Worm (Caenorhabditis elegans) whole organism, young adult: ENCODE results near the gene hrg-2.

Experiments used
- F22D6.2 ChIP-seq: sonication (generic microtip); optimal IDR thresholded peaks from 2 replicates; lab custom pipeline; 2016; ENCODE audit warnings: mild to moderate bottlenecking, missing genetic modification characterization, missing compliant biosample characterization
- ZK185.1 ChIP-seq: sonication (generic microtip); optimal IDR thresholded peaks from 2 replicates; lab custom pipeline; 2016; ENCODE audit warnings: mild to moderate bottlenecking, missing genetic modification characterization, missing compliant biosample characterization; ENCODE audit not compliant: poor library complexity, severe bottlenecking
- ama-1 ChIP-seq, 3 experiments: fragments of 150-350 bp in 1 of 3; sonication (generic microtip) in 2 of 3; optimal IDR thresholded peaks; 2 replicates each; lab custom pipeline; 2014 to 2018; ENCODE audit warnings: missing biosample characterization in 2 of 3, missing genetic modification characterization in 2 of 3, missing genetic modification reagents in 2 of 3
- aptf-3 ChIP-seq: fragments of 200-800 bp; sonication (Bioruptor generic); IDR thresholded peaks from 2 replicates; pipeline ENCODE4 v1.3.6; 2022; ENCODE audit warnings: missing genetic modification characterization, missing compliant biosample characterization
- hlh-26 ChIP-seq: fragments of 200-800 bp; sonication (Bioruptor generic); conservative IDR thresholded peaks from 2 replicates; pipeline ENCODE4 v1.3.6; 2022; ENCODE audit warnings: missing genetic modification reagents, missing genetic modification characterization, missing compliant biosample characterization
- nhr-27 ChIP-seq: fragments of 200-800 bp; sonication (Bioruptor generic); optimal IDR thresholded peaks from 2 replicates; lab custom pipeline; 2018; ENCODE audit warnings: mild to moderate bottlenecking, missing genetic modification characterization, moderate library complexity, missing compliant biosample characterization
- rec-8 ChIP-seq, 2 experiments: sonication (generic microtip); optimal IDR thresholded peaks; 2 replicates each; lab custom pipeline; 2016; ENCODE audit warnings: mild to moderate bottlenecking in 2 of 2, missing genetic modification characterization in 2 of 2, missing genetic modification reagents in 2 of 2, missing genotype in 2 of 2, missing biosample characterization in 1 of 2, missing compliant biosample characterization in 1 of 2, moderate library complexity in 1 of 2
- sea-2 ChIP-seq: fragments of 200-800 bp; sonication (Bioruptor generic); IDR thresholded peaks from 2 replicates; pipeline ENCODE4 v1.3.6; 2022; ENCODE audit warnings: missing genetic modification characterization, missing compliant biosample characterization

DNA sequence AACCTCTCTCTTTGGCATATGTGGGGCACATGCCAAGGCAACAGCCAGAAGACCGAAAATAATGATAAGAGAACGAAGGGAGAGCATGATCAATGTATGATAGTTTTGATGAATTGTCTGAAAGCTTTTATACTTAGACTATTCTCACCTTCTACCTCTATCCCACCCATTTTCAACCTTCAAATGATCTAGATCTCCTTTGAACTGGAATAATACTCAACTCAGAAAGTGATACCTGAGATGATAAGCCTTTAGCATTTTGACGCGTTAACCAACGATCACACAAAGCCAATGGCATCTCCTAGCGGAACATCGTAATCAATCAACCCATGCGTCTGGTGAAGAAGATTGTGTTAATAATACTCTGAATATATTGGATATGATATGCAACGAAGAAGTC is 5.8 kb downstream of the hrg-2 start, which contains the start of gene K01D12.9:
- TF ChIP-seq sea-2 (GFP tag; lab: Robert Waterston, UW), result no peak
- no peak for TF ChIP-seq F22D6.2 (tag; lab: Kevin White, UChicago)
- no peak for TF ChIP-seq hlh-26 (GFP tag; lab: Robert Waterston, UW)
- no peak for TF ChIP-seq ZK185.1 (tag; lab: Kevin White, UChicago)
- no peak for TF ChIP-seq nhr-27 (tag; lab: Kevin White, UChicago)
- no peak for TF ChIP-seq ama-1 (optimal IDR thresholded peaks at IDR 0.05; lab: Kevin White, UChicago)
- TF ChIP-seq ama-1 (GFP tag; optimal IDR thresholded peaks at IDR 0.05; lab: Kevin White, UChicago), result no peak
- no peak for TF ChIP-seq aptf-3 (GFP tag; lab: Robert Waterston, UW)
- no peak for TF ChIP-seq rec-8 (tag; optimal IDR thresholded peaks at IDR 0.05; lab: Kevin White, UChicago)
